Worm (Caenorhabditis elegans) whole organism, L4 larva: ENCODE data around the gene str-217.

Experiments
- D1046.2 ChIP-seq: fragments of 200-800 bp; sonication (Bioruptor generic); IDR thresholded peaks from 2 replicates; pipeline ENCODE4 v1.3.6; 2022; ENCODE audit warnings: missing genetic modification characterization, missing compliant biosample characterization
- F10B5.3 ChIP-seq: sonication (generic microtip); optimal IDR thresholded peaks from 2 replicates; lab custom pipeline; 2016; ENCODE audit warnings: mild to moderate bottlenecking, missing genetic modification characterization, missing compliant biosample characterization
- F26F4.8 ChIP-seq: fragments of 200-800 bp; sonication (Bioruptor generic); conservative IDR thresholded peaks from 2 replicates; pipeline ENCODE4 v1.3.6; 2022; ENCODE audit warnings: missing genetic modification characterization, missing compliant biosample characterization
- F44E2.7 ChIP-seq: fragments of 200-800 bp; sonication (Bioruptor generic); IDR thresholded peaks from 2 replicates; pipeline ENCODE4 v2.1.2; 2022; ENCODE audit warnings: missing genetic modification characterization, missing compliant biosample characterization
- R02D3.7 ChIP-seq: fragments of 150-350 bp; sonication (generic microtip); optimal IDR thresholded peaks from 3 replicates; lab custom pipeline; 2014; ENCODE audit warnings: missing biosample characterization, missing genetic modification characterization
- Y105C5A.15 ChIP-seq: fragments of 200-800 bp; sonication (Bioruptor generic); IDR thresholded peaks from 2 replicates; pipeline ENCODE4 v1.3.6; 2022; ENCODE audit warnings: missing genetic modification characterization, missing compliant biosample characterization
- Y48G9A.11 ChIP-seq: fragments of 200-800 bp; sonication (Bioruptor generic); IDR thresholded peaks from 2 replicates; pipeline ENCODE4 v1.3.6; 2022; ENCODE audit warnings: missing genetic modification reagents, missing genetic modification characterization, missing compliant biosample characterization
- Y75B8A.6 ChIP-seq: fragments of 200-800 bp; sonication (Bioruptor generic); IDR thresholded peaks from 2 replicates; pipeline ENCODE4 v1.3.6; 2022; ENCODE audit warnings: missing genetic modification reagents, missing genetic modification characterization, missing compliant biosample characterization
- arid-1 ChIP-seq: fragments of 200-800 bp; sonication (Bioruptor generic); conservative IDR thresholded peaks from 2 replicates; pipeline ENCODE4 v1.3.6; 2022; ENCODE audit warnings: missing genetic modification reagents, missing genetic modification characterization, missing compliant biosample characterization
- ceh-32 ChIP-seq: sonication (generic microtip); optimal IDR thresholded peaks from 2 replicates; lab custom pipeline; 2016; ENCODE audit warnings: mild to moderate bottlenecking, missing genetic modification characterization, missing compliant biosample characterization; ENCODE audit not compliant: poor library complexity
- ceh-44 ChIP-seq: fragments of 200-800 bp; sonication (Bioruptor generic); IDR thresholded peaks from 2 replicates; pipeline ENCODE4 v1.3.6; 2022; ENCODE audit warnings: missing genetic modification reagents, missing genetic modification characterization, missing compliant biosample characterization
- ceh-62 ChIP-seq: sonication (generic microtip); optimal IDR thresholded peaks from 2 replicates; lab custom pipeline; 2017; ENCODE audit warnings: missing biosample characterization, missing genetic modification characterization
- daf-8 ChIP-seq: fragments of 200-800 bp; sonication (Bioruptor generic); IDR thresholded peaks from 2 replicates; pipeline ENCODE4 v1.3.6; 2022; ENCODE audit warnings: missing genetic modification characterization, missing compliant biosample characterization
- dmd-6 ChIP-seq: fragments of 200-800 bp; sonication (Bioruptor generic); IDR thresholded peaks from 2 replicates; pipeline ENCODE4 v1.3.6; 2022; ENCODE audit warnings: missing genetic modification reagents, missing genetic modification characterization, missing compliant biosample characterization
- dpl-1 ChIP-seq: fragments of 150-350 bp; optimal IDR thresholded peaks from 2 replicates; lab custom pipeline; 2014; ENCODE audit warnings: missing biosample characterization, missing genetic modification reagents, missing genetic modification characterization
- fkh-10 ChIP-seq: fragments of 150-350 bp; optimal IDR thresholded peaks from 2 replicates; lab custom pipeline; 2014; ENCODE audit warnings: missing biosample characterization, missing genetic modification reagents, missing genetic modification characterization
- fos-1 ChIP-seq: fragments of 150-350 bp; optimal IDR thresholded peaks from 2 replicates; lab custom pipeline; 2014; ENCODE audit warnings: missing biosample characterization, missing genetic modification characterization
- hlh-11 ChIP-seq: fragments of 200-800 bp; sonication (Bioruptor generic); optimal IDR thresholded peaks from 2 replicates; lab custom pipeline; 2018; ENCODE audit warnings: mild to moderate bottlenecking, missing genetic modification characterization, missing compliant biosample characterization
- jun-1 ChIP-seq: fragments of 150-350 bp; optimal IDR thresholded peaks from 2 replicates; lab custom pipeline; 2014; ENCODE audit warnings: missing biosample characterization, missing genetic modification reagents, missing genetic modification characterization
- lin-13 ChIP-seq: fragments of 150-350 bp; optimal IDR thresholded peaks from 2 replicates; lab custom pipeline; 2014; ENCODE audit warnings: missing biosample characterization, missing genetic modification reagents, missing genetic modification characterization
- lin-29 ChIP-seq: fragments of 200-800 bp; sonication (Bioruptor generic); IDR thresholded peaks from 2 replicates; pipeline ENCODE4 v1.3.6; 2022; ENCODE audit warnings: missing genetic modification reagents, missing genetic modification characterization, missing compliant biosample characterization
- lir-3 ChIP-seq: sonication (generic microtip); optimal IDR thresholded peaks from 2 replicates; lab custom pipeline; 2016; ENCODE audit warnings: mild to moderate bottlenecking, missing genetic modification characterization, missing compliant biosample characterization
- mdt-29 ChIP-seq: fragments of 200-800 bp; sonication (Bioruptor generic); IDR thresholded peaks from 2 replicates; pipeline ENCODE4 v1.3.6; 2022; ENCODE audit warnings: missing genetic modification reagents, missing genetic modification characterization, missing compliant biosample characterization
- mep-1 ChIP-seq: fragments of 150-350 bp; sonication (generic microtip); optimal IDR thresholded peaks from 3 replicates; lab custom pipeline; 2014; ENCODE audit warnings: missing biosample characterization, missing genetic modification characterization
- mes-2 ChIP-seq: sonication (generic microtip); optimal IDR thresholded peaks from 2 replicates; lab custom pipeline; 2016; ENCODE audit warnings: missing genotype, mild to moderate bottlenecking, missing genetic modification characterization, missing compliant biosample characterization; ENCODE audit not compliant: poor library complexity, severe bottlenecking
- mxl-3 ChIP-seq: fragments of 200-800 bp; sonication (Bioruptor generic); optimal IDR thresholded peaks from 2 replicates; lab custom pipeline; 2018; ENCODE audit warnings: mild to moderate bottlenecking, missing genetic modification characterization, missing compliant biosample characterization
- nhr-48 ChIP-seq: sonication (generic microtip); optimal IDR thresholded peaks from 2 replicates; lab custom pipeline; 2016; ENCODE audit warnings: mild to moderate bottlenecking, missing genetic modification characterization, missing compliant biosample characterization
- nhr-6 ChIP-seq: fragments of 150-350 bp; optimal IDR thresholded peaks from 2 replicates; lab custom pipeline; 2014; ENCODE audit warnings: missing biosample characterization, missing genetic modification characterization
- pqm-1 ChIP-seq: sonication (generic microtip); optimal IDR thresholded peaks from 2 replicates; lab custom pipeline; 2017; ENCODE audit warnings: missing biosample characterization, missing genetic modification characterization
- saeg-2 ChIP-seq: fragments of 200-800 bp; sonication (Bioruptor generic); IDR thresholded peaks from 2 replicates; pipeline ENCODE4 v1.3.6; 2022; ENCODE audit warnings: missing genetic modification reagents, missing genetic modification characterization, missing compliant biosample characterization
- set-16 ChIP-seq: fragments of 200-800 bp; sonication (Bioruptor generic); IDR thresholded peaks from 2 replicates; pipeline ENCODE4 v1.3.6; 2022; ENCODE audit warnings: missing genetic modification reagents, missing genetic modification characterization, missing compliant biosample characterization
- snpc-1.2 ChIP-seq: fragments of 200-800 bp; sonication (Bioruptor generic); IDR thresholded peaks from 2 replicates; pipeline ENCODE4 v1.3.6; 2022; ENCODE audit warnings: missing genetic modification reagents, missing genetic modification characterization, missing compliant biosample characterization
- spr-1 ChIP-seq: sonication (generic microtip); optimal IDR thresholded peaks from 2 replicates; lab custom pipeline; 2016; ENCODE audit warnings: mild to moderate bottlenecking, missing genetic modification characterization, missing compliant biosample characterization
- tag-97 ChIP-seq: fragments of 200-800 bp; sonication (Bioruptor generic); IDR thresholded peaks from 2 replicates; pipeline ENCODE4 v1.3.6; 2022; ENCODE audit warnings: missing genetic modification characterization, missing compliant biosample characterization
- unc-39 ChIP-seq: sonication (generic microtip); optimal IDR thresholded peaks from 2 replicates; lab custom pipeline; 2017; ENCODE audit warnings: missing biosample characterization, missing genetic modification characterization
- unc-62 ChIP-seq, 3 experiments: fragments of 150-350 bp in 1 of 3; sonication (generic microtip); optimal IDR thresholded peaks in 2 of 3; peaks in 1 of 3; 1 replicate in 1 of 3; 2 replicates in 2 of 3; lab custom pipeline; 2014 to 2017; ENCODE audit warnings: missing biosample characterization in 3 of 3, missing genetic modification characterization in 3 of 3, missing genetic modification reagents in 3 of 3, missing genotype in 1 of 3
- zag-1 ChIP-seq: fragments of 150-350 bp; optimal IDR thresholded peaks from 2 replicates; lab custom pipeline; 2014; ENCODE audit warnings: missing biosample characterization, missing genetic modification characterization
- zfp-3 ChIP-seq: fragments of 200-800 bp; sonication (Bioruptor generic); conservative IDR thresholded peaks from 2 replicates; pipeline ENCODE4 v1.3.6; 2022; ENCODE audit warnings: missing genetic modification reagents, missing genetic modification characterization, missing compliant biosample characterization
- zip-11 ChIP-seq: fragments of 200-800 bp; sonication (Bioruptor generic); IDR thresholded peaks from 2 replicates; pipeline ENCODE4 v1.3.6; 2022; ENCODE audit warnings: missing genetic modification characterization, missing compliant biosample characterization
- zip-2 ChIP-seq: fragments of 150-350 bp; optimal IDR thresholded peaks from 2 replicates; lab custom pipeline; 2014; ENCODE audit warnings: missing biosample characterization, missing genetic modification characterization
- ztf-7 ChIP-seq: fragments of 150-350 bp; optimal IDR thresholded peaks from 2 replicates; lab custom pipeline; 2014; ENCODE audit warnings: missing biosample characterization, missing genetic modification characterization

The str-217 gene

DNA sequence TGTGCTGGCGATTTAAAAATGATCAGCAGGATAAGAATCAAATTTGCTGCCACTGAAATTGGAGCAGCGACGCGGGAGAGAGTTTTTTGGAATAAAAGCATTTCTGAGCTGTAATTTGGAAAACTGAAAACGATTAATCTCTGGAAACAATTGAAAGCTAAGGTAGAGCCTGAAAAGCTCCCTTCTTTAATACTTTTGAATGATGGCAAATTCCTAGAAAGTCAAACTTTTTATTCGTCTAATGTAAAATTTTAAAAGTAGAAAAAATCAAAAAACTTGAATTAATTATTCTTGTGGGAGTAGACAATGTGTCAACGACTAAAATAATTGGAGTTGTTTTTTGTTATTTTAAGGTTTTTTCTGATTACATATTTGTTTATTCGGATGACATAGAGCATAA is at the start of gene str-217:
str-217 (minus strand) TSS at position 101 of the 400 bp plus-strand sequence.
- TF ChIP-seq dpl-1 (GFP tag; lab: Kevin White, UChicago) (no peak), mes-2 (tag; lab: Kevin White, UChicago) (no peak), lin-29 (GFP tag; lab: Robert Waterston, UW) (no peak)

DNA sequence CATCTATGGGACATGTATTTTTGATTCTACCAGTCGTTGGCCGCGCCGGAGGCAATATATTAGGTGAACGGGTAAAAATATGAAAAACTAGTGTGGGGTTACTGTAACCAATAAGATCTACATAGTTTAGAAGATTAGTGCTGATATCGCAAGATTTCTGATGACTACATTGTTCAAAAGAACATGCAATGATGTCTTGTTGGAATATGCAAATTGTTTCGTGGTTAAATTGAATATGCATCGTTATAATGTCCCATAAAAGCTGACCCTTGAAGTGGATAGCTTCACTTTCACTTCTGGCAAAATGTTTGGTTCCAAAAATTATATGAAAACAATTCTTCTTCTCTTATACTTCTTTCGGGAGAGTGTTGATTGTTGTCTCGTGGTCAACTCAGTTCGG is 44.4 kb upstream of the str-217 start, which contains the start of gene F28B1.2:
F28B1.2 (plus strand) TSS at position 301 of the 400 bp plus-strand sequence.
- TF ChIP-seq D1046.2 (GFP tag; lab: Robert Waterston, UW) (no peak), dmd-6 (GFP tag; lab: Robert Waterston, UW) (no peak), fos-1 (tag; lab: Kevin White, UChicago) (no peak), F10B5.3 (tag; lab: Kevin White, UChicago) (no peak), ceh-62 (tag; lab: Kevin White, UChicago) (no peak), zip-2 (tag; lab: Kevin White, UChicago) (no peak), Y48G9A.11 (GFP tag; lab: Robert Waterston, UW) (no peak), jun-1 (tag; lab: Kevin White, UChicago) (no peak)

DNA sequence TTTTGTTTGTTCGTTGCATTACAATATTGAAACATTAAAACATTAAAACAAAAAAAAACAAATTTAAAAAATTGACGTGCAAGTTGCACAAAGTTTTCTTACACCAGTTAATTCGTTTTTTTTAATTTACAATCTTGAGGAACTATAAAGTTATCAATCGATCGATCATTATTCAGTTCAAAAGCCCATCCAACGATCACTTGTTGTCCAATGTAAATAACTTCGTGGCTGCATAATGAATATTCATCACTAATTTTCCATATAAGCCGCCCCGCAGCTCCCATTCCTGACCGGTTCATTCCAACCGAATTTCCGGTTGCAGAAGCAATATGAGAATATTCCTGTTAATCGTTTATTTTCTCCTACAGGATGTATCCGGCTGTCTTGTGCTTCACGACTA is 42.2 kb upstream of the str-217 start, which contains the start of gene hpo-33:
hpo-33 (plus strand) TSS at position 301 of the 400 bp plus-strand sequence.
- TF ChIP-seq ceh-44 (GFP tag; lab: Robert Waterston, UW) = no peak
- TF ChIP-seq daf-8 = no peak
- TF ChIP-seq zag-1 (tag; lab: Kevin White, UChicago) = no peak
- TF ChIP-seq ceh-32 (tag; lab: Kevin White, UChicago) = no peak
- no peak for TF ChIP-seq R02D3.7
- no peak for TF ChIP-seq Y105C5A.15 (GFP tag; lab: Robert Waterston, UW)
- no peak for TF ChIP-seq lir-3
- no peak for TF ChIP-seq unc-39 (tag; lab: Kevin White, UChicago)

DNA sequence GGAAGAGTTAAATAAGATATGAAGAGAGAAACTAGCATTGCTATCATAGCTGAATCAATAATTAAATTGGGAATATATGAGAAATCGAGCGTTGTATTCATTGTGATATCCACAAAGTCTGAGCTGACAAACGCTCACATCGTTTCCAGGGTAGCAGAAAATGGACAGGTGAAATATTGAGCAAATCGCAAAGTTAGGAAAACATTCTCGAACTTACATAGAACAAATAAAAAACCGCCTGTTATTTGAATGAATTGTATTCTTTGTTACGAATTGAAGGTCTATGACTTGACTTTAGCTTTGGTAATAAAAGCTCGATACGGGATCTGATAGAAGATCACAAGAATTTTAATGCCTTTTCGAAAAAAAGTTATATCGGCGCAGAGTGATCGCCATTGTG is 35.7 kb upstream of the str-217 start, which contains the start of gene srz-94:
srz-94 (minus strand) TSS at position 101 of the 400 bp plus-strand sequence.
- TF ChIP-seq unc-62 (GFP tag; optimal IDR thresholded peaks at IDR 0.05 in 1 of 2; lab: Kevin White, UChicago) = no peak
- TF ChIP-seq unc-62 (tag; optimal IDR thresholded peaks at IDR 0.05; lab: Kevin White, UChicago) = no peak
- TF ChIP-seq mxl-3 (GFP tag; lab: Kevin White, UChicago) = no peak
- TF ChIP-seq mdt-29 (GFP tag; lab: Robert Waterston, UW) = no peak
- TF ChIP-seq ztf-7 (tag; lab: Kevin White, UChicago) = no peak
- TF ChIP-seq snpc-1.2 (GFP tag; lab: Robert Waterston, UW) = no peak
- no peak for TF ChIP-seq fkh-10 (GFP tag; lab: Kevin White, UChicago)
- TF ChIP-seq zfp-3 (GFP tag; lab: Robert Waterston, UW) = no peak
- TF ChIP-seq R02D3.7 = no peak
- TF ChIP-seq mep-1 (tag; lab: Kevin White, UChicago) = no peak

DNA sequence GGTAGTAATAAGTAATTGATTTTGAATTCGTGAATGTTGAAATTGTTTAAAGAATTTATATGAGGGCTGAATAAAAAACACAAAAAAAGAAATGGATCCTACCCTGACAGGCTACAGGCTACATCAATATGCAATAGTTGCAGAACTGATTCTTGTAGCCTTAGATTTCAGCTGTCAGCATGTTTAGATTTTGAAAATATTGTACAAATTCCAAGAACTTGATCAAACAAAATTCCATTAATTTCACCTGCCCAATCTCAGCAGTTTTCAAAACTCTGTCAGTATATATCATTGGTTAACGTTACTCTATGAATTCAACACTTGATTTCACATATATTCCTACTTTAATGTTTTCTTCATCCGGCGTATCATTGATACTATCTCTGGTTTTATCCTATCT is 30.3 kb upstream of the str-217 start:
- TF ChIP-seq spr-1 (no peak), D1046.2 (GFP tag; lab: Robert Waterston, UW) (no peak), pqm-1 (no peak), mes-2 (tag; lab: Kevin White, UChicago) (no peak)

DNA sequence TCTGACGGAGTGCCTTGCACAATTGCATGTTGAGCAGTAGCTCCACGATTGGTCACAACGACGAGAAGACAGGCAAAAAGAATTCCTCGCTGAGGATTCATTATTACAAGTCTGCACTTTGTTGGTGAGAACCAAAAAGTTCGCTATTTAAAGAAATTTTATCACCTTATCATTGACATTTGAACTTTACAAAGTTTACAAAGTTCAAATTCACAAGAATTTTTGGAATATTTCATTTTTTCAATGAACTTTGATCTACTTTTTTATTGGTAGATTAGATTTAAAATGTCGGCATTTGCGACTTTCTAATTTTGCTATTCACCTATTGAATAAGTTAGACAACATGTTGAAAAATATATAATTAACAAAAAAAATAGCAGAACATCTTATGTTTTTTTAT is 26.2 kb upstream of the str-217 start, which contains the start of gene F49H6.15:
F49H6.15 (minus strand) TSS at position 101 of the 400 bp plus-strand sequence.
- TF ChIP-seq F26F4.8 (GFP tag; lab: Robert Waterston, UW) (no peak), lir-3 (no peak), unc-62 (GFP tag; optimal IDR thresholded peaks at IDR 0.05 in 1 of 2; lab: Kevin White, UChicago) (no peak), unc-62 (tag; optimal IDR thresholded peaks at IDR 0.05; lab: Kevin White, UChicago) (no peak), nhr-6 (tag; lab: Kevin White, UChicago) (no peak), set-16 (GFP tag; lab: Robert Waterston, UW) (no peak), zip-11 (GFP tag; lab: Robert Waterston, UW) (no peak), tag-97 (GFP tag; lab: Robert Waterston, UW) (no peak), arid-1 (GFP tag; lab: Robert Waterston, UW) (no peak), Y75B8A.6 (no peak), F44E2.7 (GFP tag; lab: Robert Waterston, UW) (no peak), R02D3.7 (no peak), lin-13 (no peak), hlh-11 (no peak), nhr-48 (tag; lab: Kevin White, UChicago) (no peak), ceh-32 (tag; lab: Kevin White, UChicago) (no peak), saeg-2 (GFP tag; lab: Robert Waterston, UW) (no peak)
